Worm (Caenorhabditis elegans): ENCODE results near the gene Y75B8A.28.

Y75B8A.28 gene

ce11 chrIII:12318794-12319193 lies at the start of gene Y75B8A.28:
TSS of gene Y75B8A.28 (plus strand) at chrIII:12319089.
- TF ChIP-seq lin-39 (tag; optimal IDR thresholded peaks at IDR 0.05) (no peak), skn-1 (tag; optimal IDR thresholded peaks at IDR 0.05) (peak; percentile 20), ztf-11 (tag; optimal IDR thresholded peaks at IDR 0.05) (no peak), gmeb-1 (tag; optimal IDR thresholded peaks at IDR 0.05) (no peak), ama-1 (optimal IDR thresholded peaks at IDR 0.05) (no peak), C34F6.9 (tag; optimal IDR thresholded peaks at IDR 0.05) (no peak), nhr-77 (tag; optimal IDR thresholded peaks at IDR 0.05) (no peak), nhr-129 (tag; optimal IDR thresholded peaks at IDR 0.05) (no peak), lin-13 (GFP tag; optimal IDR thresholded peaks at IDR 0.05) (no peak), fos-1 (tag; optimal IDR thresholded peaks at IDR 0.05) (peak; percentile 100), nhr-23 (tag; optimal IDR thresholded peaks at IDR 0.05) (no peak), F13H6.1 (tag; optimal IDR thresholded peaks at IDR 0.05) (peak; percentile 6), lsy-2 (tag; optimal IDR thresholded peaks at IDR 0.05) (no peak), unc-62 (GFP tag; optimal IDR thresholded peaks at IDR 0.05) (no peak), crh-2 (tag; optimal IDR thresholded peaks at IDR 0.05) (peak; percentile 26), lin-11 (tag; optimal IDR thresholded peaks at IDR 0.05) (no peak), mbf-1 (tag; optimal IDR thresholded peaks at IDR 0.05) (no peak), ZK546.5 (tag; optimal IDR thresholded peaks at IDR 0.05) (no peak), blmp-1 (tag; optimal IDR thresholded peaks at IDR 0.05; ENCODE audit: insufficient read depth) (no peak), sma-9 (GFP tag; optimal IDR thresholded peaks at IDR 0.05) (peak; percentile 56), sma-9 (tag; optimal IDR thresholded peaks at IDR 0.05) (no peak), dmd-4 (tag; optimal IDR thresholded peaks at IDR 0.05) (no peak), snpc-4 (tag; optimal IDR thresholded peaks at IDR 0.05) (no peak), Y55F3AM.14 (GFP tag; optimal IDR thresholded peaks at IDR 0.05) (no peak), elt-3 (tag; optimal IDR thresholded peaks at IDR 0.05) (no peak), nhr-237 (tag; optimal IDR thresholded peaks at IDR 0.05) (no peak)

- TF ChIP-seq nhr-21 (tag; optimal IDR thresholded peaks at IDR 0.05) (no peak), peb-1 (tag; optimal IDR thresholded peaks at IDR 0.05) (no peak), skn-1 (tag; optimal IDR thresholded peaks at IDR 0.05) (no peak), sma-9 (GFP tag; optimal IDR thresholded peaks at IDR 0.05) (no peak), sma-9 (tag; optimal IDR thresholded peaks at IDR 0.05) (no peak)
These were observed 49.1 kb upstream of the Y75B8A.28 start for ce11 chrIII:12269807-12270206.

- TF ChIP-seq peb-1 (tag; optimal IDR thresholded peaks at IDR 0.05) (no peak), ztf-4 (tag; optimal IDR thresholded peaks at IDR 0.05) (no peak), sem-4 (tag; optimal IDR thresholded peaks at IDR 0.05) (no peak), dmd-4 (tag; optimal IDR thresholded peaks at IDR 0.05) (no peak), unc-62 (GFP tag; optimal IDR thresholded peaks at IDR 0.05) (no peak), snpc-4 (tag; optimal IDR thresholded peaks at IDR 0.05) (no peak), nhr-21 (tag; optimal IDR thresholded peaks at IDR 0.05) (no peak), ZK546.5 (tag; optimal IDR thresholded peaks at IDR 0.05) (no peak), skn-1 (tag; optimal IDR thresholded peaks at IDR 0.05) (no peak), zag-1 (tag; optimal IDR thresholded peaks at IDR 0.05) (no peak), nhr-11 (tag; optimal IDR thresholded peaks at IDR 0.05) (no peak), alr-1 (tag; optimal IDR thresholded peaks at IDR 0.05) (no peak), ceh-82 (tag; optimal IDR thresholded peaks at IDR 0.05) (no peak), nhr-25 (tag; optimal IDR thresholded peaks at IDR 0.05) (no peak), R02D3.7 (tag; optimal IDR thresholded peaks at IDR 0.05) (no peak), Y55F3AM.14 (GFP tag; optimal IDR thresholded peaks at IDR 0.05) (no peak)
These were observed 48.5 kb upstream of the Y75B8A.28 start for ce11 chrIII:12270391-12270790.

- TF ChIP-seq unc-55 (GFP tag; optimal IDR thresholded peaks at IDR 0.05) (peak; percentile 80), ztf-1 (GFP tag; conservative IDR thresholded peaks at IDR 0.05) (no peak), lin-13 (GFP tag; optimal IDR thresholded peaks at IDR 0.05) (peak; percentile 57), lsy-2 (tag; optimal IDR thresholded peaks at IDR 0.05) (peak; percentile 68 to 87), skn-1 (tag; optimal IDR thresholded peaks at IDR 0.05) (no peak), R02D3.7 (tag; optimal IDR thresholded peaks at IDR 0.05) (peak; percentile 57), alr-1 (tag; optimal IDR thresholded peaks at IDR 0.05) (no peak), F13H6.1 (tag; optimal IDR thresholded peaks at IDR 0.05) (peak; percentile 76), nhr-12 (tag; optimal IDR thresholded peaks at IDR 0.05) (no peak), nhr-6 (tag; optimal IDR thresholded peaks at IDR 0.05) (peak; percentile 63), ztf-4 (tag; optimal IDR thresholded peaks at IDR 0.05) (peak; percentile 5), mab-5 (tag; optimal IDR thresholded peaks at IDR 0.05) (peak; percentile 49), nhr-23 (tag; optimal IDR thresholded peaks at IDR 0.05) (no peak), crh-2 (tag; optimal IDR thresholded peaks at IDR 0.05) (peak; percentile 75), snpc-4 (tag; optimal IDR thresholded peaks at IDR 0.05) (peak; percentile 60), nhr-21 (tag; optimal IDR thresholded peaks at IDR 0.05) (peak; percentile 34), ZK546.5 (tag; optimal IDR thresholded peaks at IDR 0.05) (no peak), sem-4 (tag; optimal IDR thresholded peaks at IDR 0.05) (peak; percentile 82), gmeb-1 (tag; optimal IDR thresholded peaks at IDR 0.05) (peak; percentile 85), nhr-25 (tag; optimal IDR thresholded peaks at IDR 0.05) (peak; percentile 77), sma-3 (GFP tag; optimal IDR thresholded peaks at IDR 0.05) (peak; percentile 71), C34F6.9 (tag; optimal IDR thresholded peaks at IDR 0.05) (peak; percentile 79), nhr-129 (tag; optimal IDR thresholded peaks at IDR 0.05) (peak; percentile 4)
These were observed 45.2 kb upstream of the Y75B8A.28 start, which contains the start of the genes Y75B8A.24 and Y75B8A.25 for ce11 chrIII:12273598-12274090. TSS of gene Y75B8A.24 (minus strand) at chrIII:12273752. TSS of gene Y75B8A.25 (plus strand) at chrIII:12274040.
